Fruit fly (Drosophila melanogaster) whole organism, prepupa: ENCODE measurements around the gene CG31415.

Source experiments
- CG16779 ChIP-seq: fragments of 200-800 bp; sonication (Bioruptor generic); optimal IDR thresholded peaks from 3 replicates; lab custom pipeline; 2017; ENCODE audit warnings: missing biosample characterization, mild to moderate bottlenecking, missing genetic modification characterization
- CG3032 ChIP-seq: fragments of 200-800 bp; optimal IDR thresholded peaks from 2 replicates; lab custom pipeline; 2019; ENCODE audit warnings: missing biosample characterization, mild to moderate bottlenecking, missing genetic modification characterization, moderate library complexity
- CG34406 ChIP-seq: fragments of 200-800 bp; sonication (Bioruptor generic); optimal IDR thresholded peaks from 3 replicates; lab custom pipeline; 2016; ENCODE audit warnings: missing biosample characterization, missing genetic modification characterization
- CG6163 ChIP-seq: fragments of 200-800 bp; sonication (Bioruptor generic); IDR thresholded peaks from 3 replicates; pipeline ENCODE4 v1.3.6; 2022; ENCODE audit warnings: missing biosample characterization, missing genetic modification characterization
- CG6854 ChIP-seq: fragments of 200-800 bp; sonication (Bioruptor generic); optimal IDR thresholded peaks from 2 replicates; lab custom pipeline; 2017; ENCODE audit warnings: missing biosample characterization, mild to moderate bottlenecking, missing genetic modification characterization
- CG8119 ChIP-seq: fragments of 200-800 bp; sonication (Bioruptor generic); IDR thresholded peaks from 3 replicates; pipeline ENCODE4 v1.3.6; 2022; ENCODE audit warnings: missing biosample characterization, missing genetic modification characterization
- Eip93F ChIP-seq: fragments of 200-800 bp; sonication (Bioruptor generic); optimal IDR thresholded peaks from 2 replicates; lab custom pipeline; 2016; ENCODE audit warnings: missing biosample characterization, mild to moderate bottlenecking, missing genetic modification characterization
- Lpt ChIP-seq: fragments of 200-800 bp; sonication (Bioruptor generic); optimal IDR thresholded peaks from 3 replicates; lab custom pipeline; 2016; ENCODE audit warnings: missing biosample characterization, missing genetic modification characterization
- OdsH ChIP-seq: fragments of 200-800 bp; sonication (Bioruptor generic); optimal IDR thresholded peaks from 3 replicates; lab custom pipeline; 2016; ENCODE audit warnings: missing biosample characterization, missing genetic modification characterization
- Sox102F ChIP-seq: fragments of 200-800 bp; sonication (Bioruptor generic); optimal IDR thresholded peaks from 2 replicates; lab custom pipeline; 2016; ENCODE audit warnings: missing biosample characterization, mild to moderate bottlenecking, missing genetic modification characterization
- Sox14 ChIP-seq: fragments of 200-800 bp; sonication (Bioruptor generic); optimal IDR thresholded peaks from 3 replicates; lab custom pipeline; 2016; ENCODE audit warnings: missing biosample characterization, missing genetic modification characterization
- dsx ChIP-seq: fragments of 200-800 bp; optimal IDR thresholded peaks from 3 replicates; lab custom pipeline; 2019; ENCODE audit warnings: missing biosample characterization, mild to moderate bottlenecking, missing genetic modification characterization, moderate library complexity; ENCODE audit not compliant: poor library complexity, severe bottlenecking
- fd85E ChIP-seq: fragments of 200-800 bp; sonication (Bioruptor generic); optimal IDR thresholded peaks from 3 replicates; lab custom pipeline; 2016; ENCODE audit warnings: missing biosample characterization, missing genetic modification characterization
- ss ChIP-seq, 2 experiments: fragments of 200-800 bp; sonication (Bioruptor generic); optimal IDR thresholded peaks; 2 replicates in 1 of 2; 3 replicates in 1 of 2; lab custom pipeline; 2017 to 2018; ENCODE audit warnings: mild to moderate bottlenecking in 2 of 2, missing biosample characterization in 2 of 2, missing genetic modification characterization in 2 of 2, moderate library complexity in 1 of 2

- no peak for TF ChIP-seq ss (GFP tag; optimal IDR thresholded peaks at IDR 0.05; lab: Kevin White, UChicago)
- TF ChIP-seq CG3032: no peak
- no peak for TF ChIP-seq CG6854 (GFP tag; lab: Kevin White, UChicago)
- no peak for TF ChIP-seq Lpt (GFP tag; lab: Kevin White, UChicago)
- TF ChIP-seq CG8119: no peak
- no peak for TF ChIP-seq dsx (GFP tag; lab: Kevin White, UChicago)
- no peak for TF ChIP-seq Eip93F (GFP tag; lab: Kevin White, UChicago)
- TF ChIP-seq Sox14 (GFP tag; lab: Kevin White, UChicago): no peak
- no peak for TF ChIP-seq Sox102F
- no peak for TF ChIP-seq CG16779 (tag; lab: Kevin White, UChicago)
- no peak for TF ChIP-seq CG34406 (GFP tag; lab: Kevin White, UChicago)
- no peak for TF ChIP-seq OdsH (GFP tag; lab: Kevin White, UChicago)
- TF ChIP-seq fd85E (GFP tag; lab: Kevin White, UChicago): no peak
- no peak for TF ChIP-seq CG6163
Measured at dm6 chr3R:9746267-9746666, 3.0 kb downstream of the CG31415 start, which contains the start of gene CG34409.
